Worm (Caenorhabditis elegans): ENCODE results near the gene his-41.

DNA sequence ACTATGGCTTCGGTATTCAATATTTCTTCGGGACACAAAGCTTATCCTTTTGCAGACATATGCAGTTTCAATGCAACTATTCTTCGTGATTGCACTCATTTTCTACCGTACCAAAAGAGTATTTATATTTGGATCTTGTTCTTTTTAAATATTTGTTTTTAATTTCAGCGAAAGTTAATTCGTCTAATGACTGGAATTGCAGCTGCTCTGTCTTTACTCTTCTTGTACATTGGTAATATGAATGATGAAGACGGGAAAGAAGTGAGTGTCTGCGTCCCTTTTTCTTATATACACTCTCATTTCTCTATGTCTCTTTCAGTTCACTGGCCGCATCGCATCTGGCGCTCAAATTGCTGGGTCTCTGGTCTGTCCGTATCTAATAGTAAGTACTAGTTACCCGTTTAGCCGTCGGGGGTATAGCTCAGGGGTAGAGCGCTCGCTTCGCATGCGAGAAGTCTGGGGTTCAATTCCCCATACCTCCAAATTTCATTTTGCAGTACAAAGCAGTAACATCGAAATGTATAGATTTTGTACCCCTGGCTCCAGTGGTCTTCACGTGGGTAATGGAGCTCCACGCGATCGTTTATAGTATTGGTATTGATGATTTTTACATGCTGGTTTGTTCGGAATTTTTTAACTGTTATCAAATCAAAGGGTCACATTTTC lies 42.1 kb upstream of the his-41 start:
- peak; percentile 52 for TF ChIP-seq elt-2 (tag; optimal IDR thresholded peaks at IDR 0.05)
- TF ChIP-seq nhr-237 (tag; optimal IDR thresholded peaks at IDR 0.05) = no peak
- peak; percentile 26 for TF ChIP-seq egl-5 (tag; optimal IDR thresholded peaks at IDR 0.05)
- TF ChIP-seq jun-1 (tag; optimal IDR thresholded peaks at IDR 0.05) = peak; percentile 17
- no peak for TF ChIP-seq nhr-77 (tag; optimal IDR thresholded peaks at IDR 0.05)
- no peak for TF ChIP-seq nhr-28 (tag; optimal IDR thresholded peaks at IDR 0.05)
- no peak for TF ChIP-seq ceh-9 (tag; optimal IDR thresholded peaks at IDR 0.05)
- no peak for TF ChIP-seq nhr-67 (tag; optimal IDR thresholded peaks at IDR 0.05)
- peak; percentile 40 for TF ChIP-seq nfya-1 (tag; optimal IDR thresholded peaks at IDR 0.05; ENCODE audit: insufficient read depth)

Measured in whole organism, L3 larva.